Fruit fly (Drosophila melanogaster): ENCODE data around the gene Reck.

The Reck gene

dm6 chr3L:14999284-15000019, 14.4 kb downstream of the Reck start, which contains the start of the genes mRpL39 and Prosbeta2:
TSS of gene mRpL39 (minus strand) at chr3L:14999666.
TSS of gene Prosbeta2 (plus strand) at chr3L:14999951.
- no peak for TF ChIP-seq noc (tag; optimal IDR thresholded peaks at IDR 0.05)

- peak; percentile 65 for TF ChIP-seq noc (tag; optimal IDR thresholded peaks at IDR 0.05)
These were observed 21.1 kb downstream of the Reck start for dm6 chr3L:14992807-14993206.

dm6 chr3L:14992025-14992424, 21.8 kb downstream of the Reck start, which contains the start of gene Zip71B:
TSS of gene Zip71B (plus strand) at chr3L:14992289.
- no peak for TF ChIP-seq noc (tag; optimal IDR thresholded peaks at IDR 0.05)

- TF ChIP-seq noc (tag; optimal IDR thresholded peaks at IDR 0.05): no peak
These were observed 24.0 kb downstream of the Reck start for dm6 chr3L:14989879-14990278.

dm6 chr3L:14988231-14988630, 25.6 kb downstream of the Reck start:
- TF ChIP-seq noc (tag; optimal IDR thresholded peaks at IDR 0.05): no peak

dm6 chr3L:14986984-14987896, 26.6 kb downstream of the Reck start:
- peak; percentile 35 for TF ChIP-seq noc (tag; optimal IDR thresholded peaks at IDR 0.05)

- no peak for TF ChIP-seq noc (tag; optimal IDR thresholded peaks at IDR 0.05)
These were observed 27.4 kb downstream of the Reck start for dm6 chr3L:14986340-14986916.

- no peak for TF ChIP-seq noc (tag; optimal IDR thresholded peaks at IDR 0.05)
These were observed 29.2 kb downstream of the Reck start, which contains the start of gene mnd for dm6 chr3L:14984521-14985150. TSS of gene mnd (plus strand) at chr3L:14985100.

- TF ChIP-seq noc (tag; optimal IDR thresholded peaks at IDR 0.05): no peak
These were observed 31.2 kb downstream of the Reck start, which contains the start of gene CG5114 for dm6 chr3L:14982675-14983084. TSS of gene CG5114 (plus strand) at chr3L:14982835.

- no peak for TF ChIP-seq noc (tag; optimal IDR thresholded peaks at IDR 0.05)
These were observed 33.8 kb downstream of the Reck start for dm6 chr3L:14980038-14980437.

dm6 chr3L:14979332-14979731, 34.5 kb downstream of the Reck start, which contains the start of gene CG3349:
TSS of gene CG3349 (plus strand) at chr3L:14979620.
- TF ChIP-seq noc (tag; optimal IDR thresholded peaks at IDR 0.05): no peak

dm6 chr3L:14978496-14978894, 35.4 kb downstream of the Reck start:
- TF ChIP-seq noc (tag; optimal IDR thresholded peaks at IDR 0.05): no peak

dm6 chr3L:14977536-14978495, 36.0 kb downstream of the Reck start:
- no peak for TF ChIP-seq noc (tag; optimal IDR thresholded peaks at IDR 0.05)

dm6 chr3L:14976026-14976425, 37.8 kb downstream of the Reck start:
- no peak for TF ChIP-seq noc (tag; optimal IDR thresholded peaks at IDR 0.05)

Measured in whole organism, larva.